Fruit fly (Drosophila melanogaster) whole organism, embryonic: ENCODE measurements around the gene CG32681.

ENCODE experiments used
- Dll ChIP-seq: fragments of 200-800 bp; sonication (Bioruptor generic); IDR thresholded peaks from 4 replicates; pipeline ENCODE4 v1.3.6; 2022; ENCODE audit warnings: missing biosample characterization, missing genetic modification characterization; ENCODE audit not compliant: partially characterized antibody
- TFAM ChIP-seq: fragments of 200-800 bp; sonication (Bioruptor generic); optimal IDR thresholded peaks from 2 replicates; lab custom pipeline; 2017; ENCODE audit warnings: missing biosample characterization, missing genetic modification characterization, inconsistent platforms
- br ChIP-seq: fragments of >200 bp; optimal IDR thresholded peaks from 2 replicates; lab custom pipeline; 2017

DNA sequence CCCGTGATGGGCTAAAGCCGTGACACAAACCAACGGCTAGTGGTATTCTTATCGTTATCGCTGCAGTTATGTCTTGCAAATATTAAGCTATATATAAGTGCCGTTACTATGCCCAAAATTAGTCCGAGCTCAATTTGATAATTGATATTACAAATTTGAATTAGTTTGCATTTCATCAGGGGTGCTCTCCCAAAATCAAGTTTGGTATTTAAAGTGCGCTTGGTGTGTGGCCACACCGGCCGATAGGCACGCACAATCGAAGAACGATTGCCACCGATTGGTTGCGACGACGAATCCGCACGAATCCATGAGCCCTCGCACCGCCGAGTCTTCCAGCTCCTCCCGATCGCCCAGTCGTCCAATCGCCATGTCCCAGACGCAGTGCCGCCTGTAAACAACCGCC is 13.3 kb downstream of the CG32681 start, which contains the start of gene CG17841:
- TF ChIP-seq Dll (GFP tag; lab: Robert Waterston, UW) = peak; percentile 60; the same call in 1 of the 4 replicates
- no peak for TF ChIP-seq TFAM (GFP tag; lab: Kevin White, UChicago)
- TF ChIP-seq br (lab: Kevin White, UChicago) = no peak
